Worm (Caenorhabditis elegans): ENCODE data around the gene best-18.

The best-18 gene

DNA sequence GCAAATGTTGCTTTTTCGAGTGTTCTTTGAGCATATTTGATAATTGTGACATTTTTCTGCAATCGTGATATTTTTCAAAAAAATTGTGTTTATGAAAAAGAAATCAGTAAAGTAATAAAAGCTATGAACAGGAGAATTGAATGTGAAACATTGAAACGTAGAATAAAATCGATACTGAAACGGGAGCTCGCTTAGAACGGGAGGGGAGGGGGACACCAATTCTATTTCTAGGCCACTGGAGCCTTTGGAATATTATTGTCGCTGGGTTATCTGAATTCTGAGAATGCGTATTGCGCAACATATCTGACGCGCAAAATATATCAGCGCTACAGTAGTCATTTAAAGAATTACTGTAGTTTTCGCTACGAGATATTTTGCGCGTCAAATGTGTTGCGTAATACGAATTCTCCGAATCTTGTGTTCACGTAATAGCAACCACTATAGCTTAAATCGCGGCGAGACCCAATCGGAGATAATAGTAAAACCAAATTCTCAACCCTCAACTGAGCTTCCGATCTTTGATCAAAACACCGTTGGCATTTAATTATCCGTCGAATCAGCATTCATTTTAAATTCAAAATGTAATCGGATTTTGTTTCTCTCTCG, at the start of gene best-18, which contains the start of gene blos-1:
best-18 (plus strand) TSS at position 508 of the 606 bp plus-strand sequence.
blos-1 (minus strand) TSS at position 58 of the 606 bp plus-strand sequence.
- TF ChIP-seq unc-86 (tag; optimal IDR thresholded peaks at IDR 0.05) (no peak), zip-4 (GFP tag; optimal IDR thresholded peaks at IDR 0.05) (no peak), ceh-90 (tag; optimal IDR thresholded peaks at IDR 0.05) (no peak), aha-1 (tag; optimal IDR thresholded peaks at IDR 0.05) (no peak), C16A3.4 (tag; optimal IDR thresholded peaks at IDR 0.05) (no peak), lin-15B (tag; optimal IDR thresholded peaks at IDR 0.05) (no peak), hlh-4 (tag; optimal IDR thresholded peaks at IDR 0.05) (no peak), elt-3 (tag; optimal IDR thresholded peaks at IDR 0.05) (no peak), unc-62 (GFP tag; optimal IDR thresholded peaks at IDR 0.05) (no peak), pqm-1 (tag; optimal IDR thresholded peaks at IDR 0.05) (no peak), mef-2 (tag; optimal IDR thresholded peaks at IDR 0.05) (no peak)

- TF ChIP-seq rnt-1 (tag; optimal IDR thresholded peaks at IDR 0.05) (no peak), skn-1 (tag; optimal IDR thresholded peaks at IDR 0.05) (no peak), hpl-2 (GFP tag; optimal IDR thresholded peaks at IDR 0.05) (no peak), unc-86 (tag; optimal IDR thresholded peaks at IDR 0.05) (no peak), C16A3.4 (tag; optimal IDR thresholded peaks at IDR 0.05) (no peak), nhr-19 (GFP tag; conservative IDR thresholded peaks at IDR 0.05) (no peak), ets-5 (GFP tag; IDR thresholded peaks at IDR 0.05) (no peak), blmp-1 (tag; optimal IDR thresholded peaks at IDR 0.05) (peak; percentile 65), hlh-4 (tag; optimal IDR thresholded peaks at IDR 0.05) (no peak), ztf-11 (tag; optimal IDR thresholded peaks at IDR 0.05) (no peak), elt-3 (tag; optimal IDR thresholded peaks at IDR 0.05) (peak in 2 of 6 experiments; percentile 25 to 71), unc-130 (tag; optimal IDR thresholded peaks at IDR 0.05) (no peak)
Measured at ce11 chrIII:10170265-10170664, 41.9 kb upstream of the best-18 start.

DNA sequence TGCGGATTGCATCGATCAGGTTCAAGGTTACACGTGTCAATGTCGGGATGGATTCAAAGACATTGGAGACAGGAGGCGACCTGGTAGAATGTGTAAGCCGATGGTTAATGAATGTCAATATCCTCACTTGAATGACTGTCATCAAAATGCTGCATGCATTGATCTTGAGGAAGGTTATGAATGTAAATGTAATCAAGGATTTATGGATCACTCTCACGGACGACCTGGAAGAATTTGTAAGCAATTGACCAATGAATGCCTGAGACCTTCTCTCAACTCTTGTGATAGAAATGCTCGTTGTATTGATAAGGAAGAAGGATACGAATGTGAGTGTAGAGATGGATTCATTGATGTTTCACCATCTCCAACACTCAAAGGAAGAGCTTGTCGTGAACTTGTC, 34.2 kb upstream of the best-18 start:
- TF ChIP-seq snpc-4 (tag; optimal IDR thresholded peaks at IDR 0.05): no peak
- TF ChIP-seq lin-14 (GFP tag; optimal IDR thresholded peaks at IDR 0.05): no peak
- no peak for TF ChIP-seq egl-27 (tag; optimal IDR thresholded peaks at IDR 0.05)
- no peak for TF ChIP-seq sup-37 (GFP tag; optimal IDR thresholded peaks at IDR 0.05)
- TF ChIP-seq pqm-1 (tag; optimal IDR thresholded peaks at IDR 0.05): no peak
- no peak for TF ChIP-seq ets-5 (GFP tag; IDR thresholded peaks at IDR 0.05)
- TF ChIP-seq nhr-71 (tag; optimal IDR thresholded peaks at IDR 0.05): no peak
- no peak for TF ChIP-seq unc-62 (GFP tag; optimal IDR thresholded peaks at IDR 0.05)
- TF ChIP-seq fkh-8 (tag; optimal IDR thresholded peaks at IDR 0.05): no peak
- TF ChIP-seq aha-1 (tag; optimal IDR thresholded peaks at IDR 0.05): no peak
- no peak for TF ChIP-seq ceh-82 (tag; optimal IDR thresholded peaks at IDR 0.05)
- no peak for TF ChIP-seq nhr-28 (tag; optimal IDR thresholded peaks at IDR 0.05)
- TF ChIP-seq lin-15B (tag; optimal IDR thresholded peaks at IDR 0.05): no peak
- no peak for TF ChIP-seq pag-3 (tag; optimal IDR thresholded peaks at IDR 0.05; ENCODE audit: borderline replicate concordance, insufficient read depth)
- TF ChIP-seq unc-86 (tag; optimal IDR thresholded peaks at IDR 0.05): no peak

DNA sequence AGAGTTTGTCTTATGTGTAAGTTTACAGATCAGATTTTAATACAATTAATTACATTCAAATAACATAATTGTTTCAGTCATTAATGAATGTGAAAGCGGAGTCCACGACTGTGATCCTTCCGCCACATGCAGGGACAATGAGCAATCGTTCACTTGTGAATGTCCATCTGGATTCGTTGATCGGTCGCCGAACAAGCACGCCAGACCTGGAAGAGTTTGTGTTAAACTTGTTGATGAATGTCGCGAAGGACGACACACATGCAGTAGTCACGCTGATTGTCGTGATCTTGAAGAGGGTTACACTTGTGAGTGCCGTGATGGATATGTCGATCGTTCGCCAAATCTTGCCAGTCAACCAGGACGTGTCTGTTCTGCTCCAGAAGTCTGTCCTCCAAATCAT, 33.6 kb upstream of the best-18 start:
- TF ChIP-seq skn-1 (tag; optimal IDR thresholded peaks at IDR 0.05) (no peak), nhr-85 (tag) (no peak), mab-9 (GFP tag; IDR thresholded peaks at IDR 0.05) (no peak), pax-3 (tag; optimal IDR thresholded peaks at IDR 0.05) (no peak)

DNA sequence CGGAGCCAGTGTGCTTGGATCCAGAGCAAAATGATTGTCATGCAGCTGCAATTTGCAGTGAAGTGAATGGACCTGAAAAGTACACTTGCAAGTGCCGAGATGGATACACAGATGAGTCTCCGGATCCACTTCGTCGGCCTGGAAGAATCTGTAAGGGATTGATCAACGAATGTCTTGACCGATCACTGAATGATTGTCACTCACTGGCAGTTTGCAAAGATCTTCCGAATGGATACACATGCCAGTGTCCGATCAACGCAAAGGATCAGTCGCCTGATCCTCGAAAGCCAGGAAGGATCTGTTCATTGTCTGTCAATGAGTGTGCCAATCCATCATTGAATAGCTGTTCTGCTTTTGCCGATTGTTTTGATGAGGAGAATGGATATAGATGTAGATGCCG, 32.8 kb upstream of the best-18 start:
- no peak for TF ChIP-seq nhr-47 (tag; optimal IDR thresholded peaks at IDR 0.05)
- TF ChIP-seq ces-1 (GFP tag; optimal IDR thresholded peaks at IDR 0.05): no peak
- TF ChIP-seq alr-1 (tag; optimal IDR thresholded peaks at IDR 0.05; ENCODE audit: borderline replicate concordance): no peak

All from whole organism, L1 larva.